Fruit fly (Drosophila melanogaster) whole organism, adult: ENCODE results near the gene CG42724.

Experiments used
- CG14711 ChIP-seq: fragments of 200-800 bp; sonication (Bioruptor generic); optimal IDR thresholded peaks from 2 replicates; lab custom pipeline; 2018; ENCODE audit warnings: missing biosample characterization, mild to moderate bottlenecking, missing genetic modification characterization, moderate library complexity
- CG1620 ChIP-seq: fragments of 200-800 bp; sonication (Bioruptor generic); optimal IDR thresholded peaks from 2 replicates; lab custom pipeline; 2016; ENCODE audit warnings: missing biosample characterization, missing genetic modification characterization
- CG33017 ChIP-seq: fragments of 200-800 bp; sonication (Bioruptor generic); optimal IDR thresholded peaks from 2 replicates; lab custom pipeline; 2018; ENCODE audit warnings: missing biosample characterization, mild to moderate bottlenecking, missing genetic modification characterization, moderate library complexity
- Mnt ChIP-seq: fragments of 200-800 bp; sonication (Bioruptor generic); optimal IDR thresholded peaks from 2 replicates; lab custom pipeline; 2016; ENCODE audit warnings: missing biosample characterization, mild to moderate bottlenecking, missing genetic modification characterization
- bab1 ChIP-seq: fragments of 200-800 bp; sonication (Bioruptor generic); optimal IDR thresholded peaks from 3 replicates; lab custom pipeline; 2019; ENCODE audit warnings: missing biosample characterization, mild to moderate bottlenecking, missing genetic modification characterization, moderate library complexity
- pad ChIP-seq: fragments of 200-800 bp; sonication (Bioruptor generic); optimal IDR thresholded peaks from 3 replicates; lab custom pipeline; 2017; ENCODE audit warnings: missing biosample characterization, missing genetic modification characterization, mild to moderate bottlenecking, moderate library complexity, missing genetic modification reagents
- toe ChIP-seq: fragments of 200-800 bp; sonication (Bioruptor generic); optimal IDR thresholded peaks from 2 replicates; lab custom pipeline; 2016; ENCODE audit warnings: missing biosample characterization, missing genetic modification characterization

- TF ChIP-seq pad (GFP tag; lab: Kevin White, UChicago), result no peak
- peak; percentile 67 for TF ChIP-seq toe (GFP tag; lab: Kevin White, UChicago)
- TF ChIP-seq CG14711 (tag; lab: Kevin White, UChicago), result peak; percentile 25
- TF ChIP-seq Mnt (GFP tag; lab: Kevin White, UChicago), result peak; percentile 54
- peak; percentile 16 for TF ChIP-seq CG1620 (GFP tag; lab: Kevin White, UChicago)
- TF ChIP-seq bab1 (GFP tag; lab: Kevin White, UChicago), result peak; percentile 74
- TF ChIP-seq CG33017 (tag; lab: Kevin White, UChicago), result peak; percentile 42
Measured at dm6 chr3R:6405674-6406565, 37.8 kb upstream of the CG42724 start, which contains the start of gene Dmtn.
